Fruit fly (Drosophila melanogaster) whole organism, embryonic: ENCODE measurements around the gene Pink1.

Experiments used
- Adf1 ChIP-seq: fragments of 200-800 bp; sonication (Bioruptor generic); IDR thresholded peaks from 2 replicates; pipeline ENCODE4 v1.3.6; 2022; ENCODE audit warnings: missing biosample characterization, missing genetic modification characterization
- CG10543 ChIP-seq: fragments of 200-800 bp; sonication (Bioruptor generic); optimal IDR thresholded peaks from 3 replicates; lab custom pipeline; 2017; ENCODE audit warnings: missing biosample characterization, mild to moderate bottlenecking, missing genetic modification characterization, moderate library complexity
- CG11504 ChIP-seq: fragments of 200-800 bp; sonication (Bioruptor generic); optimal IDR thresholded peaks from 3 replicates; lab custom pipeline; 2019; ENCODE audit warnings: missing biosample characterization, mild to moderate bottlenecking, missing genetic modification characterization, moderate library complexity
- CG11723 ChIP-seq: fragments of 200-800 bp; sonication (Bioruptor generic); optimal IDR thresholded peaks from 2 replicates; lab custom pipeline; 2017; ENCODE audit warnings: missing biosample characterization, mild to moderate bottlenecking, missing genetic modification characterization
- CG13624 ChIP-seq: fragments of 200-800 bp; sonication (Bioruptor generic); optimal IDR thresholded peaks from 2 replicates; lab custom pipeline; 2016; ENCODE audit warnings: missing biosample characterization, missing genetic modification characterization
- CG13894 ChIP-seq: fragments of 200-800 bp; sonication (Bioruptor generic); optimal IDR thresholded peaks from 3 replicates; lab custom pipeline; 2018; ENCODE audit warnings: missing biosample characterization, mild to moderate bottlenecking, missing genetic modification characterization, moderate library complexity
- CG14710 ChIP-seq: fragments of 200-800 bp; sonication (Bioruptor generic); optimal IDR thresholded peaks from 3 replicates; lab custom pipeline; 2019; ENCODE audit warnings: missing biosample characterization, mild to moderate bottlenecking, missing genetic modification characterization, moderate library complexity
- CG15269 ChIP-seq: fragments of 200-800 bp; sonication (Bioruptor generic); optimal IDR thresholded peaks from 2 replicates; lab custom pipeline; 2018; ENCODE audit warnings: missing biosample characterization, mild to moderate bottlenecking, missing genetic modification characterization, moderate library complexity
- CG15479 ChIP-seq: fragments of 200-800 bp; sonication (Bioruptor generic); optimal IDR thresholded peaks from 3 replicates; lab custom pipeline; 2019; ENCODE audit warnings: missing biosample characterization, mild to moderate bottlenecking, missing genetic modification characterization, moderate library complexity
- CG17802 ChIP-seq: fragments of 200-800 bp; sonication (Bioruptor generic); optimal IDR thresholded peaks from 2 replicates; lab custom pipeline; 2018; ENCODE audit warnings: missing biosample characterization, mild to moderate bottlenecking, missing genetic modification characterization, moderate library complexity
- CG34376 ChIP-seq: fragments of 200-800 bp; sonication (Bioruptor generic); optimal IDR thresholded peaks from 2 replicates; lab custom pipeline; 2018; ENCODE audit warnings: missing biosample characterization, mild to moderate bottlenecking, missing genetic modification characterization
- CG3838 ChIP-seq: fragments of 200-800 bp; sonication (Bioruptor generic); optimal IDR thresholded peaks from 3 replicates; lab custom pipeline; 2016; ENCODE audit warnings: missing biosample characterization, missing genetic modification characterization
- CG6175 ChIP-seq: fragments of 200-800 bp; sonication (Bioruptor generic); IDR thresholded peaks from 3 replicates; pipeline ENCODE4 v1.3.6; 2022; ENCODE audit warnings: missing biosample characterization, missing genetic modification characterization
- CG6791 ChIP-seq: fragments of 200-800 bp; sonication (Bioruptor generic); IDR thresholded peaks from 3 replicates; pipeline ENCODE4 v1.3.6; 2022; ENCODE audit warnings: missing biosample characterization, missing genetic modification characterization; ENCODE audit not compliant: partially characterized antibody
- CG8290 ChIP-seq, 3 experiments: fragments of 200-800 bp; sonication (Bioruptor generic); optimal IDR thresholded peaks; 2 replicates each; lab custom pipeline; 2016 to 2019; ENCODE audit warnings: missing biosample characterization in 3 of 3, missing genetic modification characterization in 3 of 3, mild to moderate bottlenecking in 2 of 3, moderate library complexity in 1 of 3
- CTCF ChIP-seq: fragments of 200-800 bp; sonication (Bioruptor generic); optimal IDR thresholded peaks from 2 replicates; lab custom pipeline; 2017; ENCODE audit warnings: missing biosample characterization, mild to moderate bottlenecking, missing genetic modification characterization, moderate library complexity
- Deaf1 ChIP-seq: fragments of 200-800 bp; optimal IDR thresholded peaks from 3 replicates; lab custom pipeline; 2019; ENCODE audit warnings: missing biosample characterization, mild to moderate bottlenecking, missing genetic modification characterization, moderate library complexity
- Drgx ChIP-seq: fragments of 200-800 bp; sonication (Bioruptor generic); IDR thresholded peaks from 2 replicates; pipeline ENCODE4 v1.3.6; 2022; ENCODE audit warnings: missing biosample characterization, missing genetic modification characterization
- Ets65A ChIP-seq: fragments of 200-800 bp; sonication (Bioruptor generic); peaks from one replicate; lab custom pipeline; 2016; ENCODE audit warnings: missing biosample characterization, missing genetic modification characterization
- Hr39 ChIP-seq: fragments of >200 bp; optimal IDR thresholded peaks from 2 replicates; lab custom pipeline; 2017
- Hr78 ChIP-seq, 2 experiments: fragments of 200-800 bp in 1 of 2; fragments of >200 bp in 1 of 2; sonication (Bioruptor generic) in 1 of 2; optimal IDR thresholded peaks; 2 replicates each; lab custom pipeline; 2017 to 2019; ENCODE audit warnings: missing biosample characterization in 2 of 2, missing genetic modification characterization in 2 of 2, mild to moderate bottlenecking in 1 of 2, moderate library complexity in 1 of 2
- Med ChIP-seq: fragments of 200-800 bp; sonication (Bioruptor generic); peaks from one replicate; lab custom pipeline; 2016; ENCODE audit warnings: missing biosample characterization, missing genetic modification characterization, mild to moderate bottlenecking, inconsistent platforms, moderate library complexity
- Trl ChIP-seq, 3 experiments: fragments of >200 bp in 2 of 3; fragments of 200-800 bp in 1 of 3; sonication (Bioruptor generic) in 1 of 3; optimal IDR thresholded peaks; 2 replicates in 1 of 3; 3 replicates in 2 of 3; lab custom pipeline; 2016 to 2017; ENCODE audit warnings: missing biosample characterization in 1 of 3, missing genetic modification characterization in 1 of 3
- bsh ChIP-seq, 2 experiments: fragments of 200-800 bp; sonication (Bioruptor generic); optimal IDR thresholded peaks; 2 replicates each; lab custom pipeline; 2017 to 2018; ENCODE audit warnings: mild to moderate bottlenecking in 2 of 2, missing biosample characterization in 2 of 2, missing genetic modification characterization in 2 of 2, moderate library complexity in 1 of 2
- emc ChIP-seq: fragments of 200-800 bp; sonication (Bioruptor generic); optimal IDR thresholded peaks from 2 replicates; lab custom pipeline; 2016; ENCODE audit warnings: missing biosample characterization, missing genetic modification characterization
- ems ChIP-seq: fragments of 200-800 bp; sonication (Bioruptor generic); optimal IDR thresholded peaks from 3 replicates; lab custom pipeline; 2016; ENCODE audit warnings: missing biosample characterization, missing genetic modification characterization
- ham ChIP-seq: fragments of 200-800 bp; sonication (Bioruptor generic); IDR thresholded peaks from 2 replicates; pipeline ENCODE4 v1.3.6; 2022; ENCODE audit warnings: missing biosample characterization, missing genetic modification characterization
- nom ChIP-seq: fragments of 200-800 bp; sonication (Bioruptor generic); optimal IDR thresholded peaks from 2 replicates; lab custom pipeline; 2017; ENCODE audit warnings: missing biosample characterization, missing genetic modification characterization, mild to moderate bottlenecking, moderate library complexity, missing genetic modification reagents
- pita ChIP-seq: fragments of 200-800 bp; sonication (Bioruptor generic); optimal IDR thresholded peaks from 2 replicates; lab custom pipeline; 2017; ENCODE audit warnings: missing biosample characterization, mild to moderate bottlenecking, missing genetic modification characterization
- sens ChIP-seq: fragments of 200-800 bp; sonication (Bioruptor generic); peaks from one replicate; lab custom pipeline; 2016; ENCODE audit warnings: missing biosample characterization, missing genetic modification characterization
- stwl ChIP-seq: fragments of 200-800 bp; sonication (Bioruptor generic); optimal IDR thresholded peaks from 3 replicates; lab custom pipeline; 2018; ENCODE audit warnings: missing biosample characterization, mild to moderate bottlenecking, missing genetic modification characterization, moderate library complexity
- tll ChIP-seq, 2 experiments: fragments of 200-800 bp in 1 of 2; fragments of >200 bp in 1 of 2; sonication (Bioruptor generic) in 1 of 2; optimal IDR thresholded peaks; 2 replicates each; lab custom pipeline; 2017 to 2019; ENCODE audit warnings: missing biosample characterization in 2 of 2, missing genetic modification characterization in 2 of 2, mild to moderate bottlenecking in 1 of 2, moderate library complexity in 1 of 2
- wor ChIP-seq: fragments of 200-800 bp; sonication (Bioruptor generic); IDR thresholded peaks from 2 replicates; pipeline ENCODE4 v1.3.6; 2022; ENCODE audit warnings: missing biosample characterization, missing genetic modification characterization

Gene Pink1

dm6 chrX:6728597-6729158 is 45.1 kb downstream of the Pink1 start:
- TF ChIP-seq CG13624 (GFP tag; lab: Kevin White, UChicago) (no peak), CG15269 (tag; lab: Kevin White, UChicago) (no peak), ham (no peak), CG11723 (GFP tag; lab: Kevin White, UChicago) (no peak), Hr39 (lab: Kevin White, UChicago) (no peak), CTCF (GFP tag; lab: Kevin White, UChicago) (peak; percentile 61), stwl (tag; lab: Kevin White, UChicago) (peak; percentile 18), Med (GFP tag; lab: Kevin White, UChicago) (peak; percentile 50), CG14710 (no peak), Hr78 (GFP tag; optimal IDR thresholded peaks at IDR 0.05; lab: Kevin White, UChicago) (peak in 1 of 2 experiments; percentile 100), wor (GFP tag; lab: Robert Waterston, UW) (0 out of 2 replicates have a peak, but pooled peaks have one; percentile 13), pita (peak; percentile 19), CG8290 (GFP tag; optimal IDR thresholded peaks at IDR 0.05; lab: Kevin White, UChicago) (peak; percentile 100), CG8290 (tag; optimal IDR thresholded peaks at IDR 0.05; lab: Kevin White, UChicago) (no peak), CG17802 (tag; lab: Kevin White, UChicago) (no peak), CG6791 (peak; percentile 80), CG13894 (peak; percentile 25), sens (GFP tag; lab: Kevin White, UChicago) (peak; percentile 42), Ets65A (GFP tag; lab: Kevin White, UChicago) (peak; percentile 67), Adf1 (GFP tag; lab: Robert Waterston, UW) (no peak), tll (GFP tag; optimal IDR thresholded peaks at IDR 0.05; lab: Kevin White, UChicago) (peak; percentile 13 to 27)

- peak in 1 of 2 experiments; percentile 12 for TF ChIP-seq Trl (optimal IDR thresholded peaks at IDR 0.05; lab: Kevin White, UChicago)
- no peak for TF ChIP-seq Trl (GFP tag; optimal IDR thresholded peaks at IDR 0.05; lab: Kevin White, UChicago)
- TF ChIP-seq CG34376 (GFP tag; lab: Kevin White, UChicago): peak; percentile 15
- TF ChIP-seq CG6175: peak; percentile 72; the same call in 2 of the 3 replicates
- TF ChIP-seq CG15479 (GFP tag; lab: Kevin White, UChicago): peak; percentile 30
- TF ChIP-seq emc (GFP tag; lab: Kevin White, UChicago): no peak
- peak; percentile 75 for TF ChIP-seq nom (GFP tag; lab: Kevin White, UChicago)
- peak; percentile 23 for TF ChIP-seq CG10543 (GFP tag; lab: Kevin White, UChicago)
- TF ChIP-seq ems (GFP tag; lab: Kevin White, UChicago): no peak
- TF ChIP-seq Drgx (GFP tag; lab: Robert Waterston, UW): peak; percentile 82
- peak in 1 of 2 experiments; percentile 74 for TF ChIP-seq bsh (GFP tag; optimal IDR thresholded peaks at IDR 0.05; lab: Kevin White, UChicago)
- TF ChIP-seq Deaf1 (tag; lab: Kevin White, UChicago): peak; percentile 55
Observed at dm6 chrX:6730600-6731259, 47.1 kb downstream of the Pink1 start.

- peak; percentile 94 for TF ChIP-seq CG3838
- TF ChIP-seq CG11504 (tag; lab: Kevin White, UChicago): peak; percentile 53
Observed at dm6 chrX:6732115-6732514, 48.5 kb downstream of the Pink1 start.
